Fruit fly (Drosophila melanogaster): Measurements from ENCODE around the gene Cyp4g1.

The Cyp4g1 gene

dm6 chrX:493445-494190, 24.5 kb upstream of the Cyp4g1 start, which contains the start of gene CG17896 (continued):
- peak; percentile 34 for TF ChIP-seq gfzf (GFP tag; optimal IDR thresholded peaks at IDR 0.05)
- TF ChIP-seq exex (tag; optimal IDR thresholded peaks at IDR 0.05) = peak; percentile 91
- no peak for TF ChIP-seq Scr (GFP tag; IDR thresholded peaks at IDR 0.05; ENCODE audit: partially characterized antibody)
- peak; percentile 99 for TF ChIP-seq Dip3 (GFP tag; optimal IDR thresholded peaks at IDR 0.05)
- TF ChIP-seq ac (GFP tag; optimal IDR thresholded peaks at IDR 0.05) = peak; percentile 47
- TF ChIP-seq CG15601 (tag; optimal IDR thresholded peaks at IDR 0.05) = peak; percentile 88
- TF ChIP-seq CG8290 (GFP tag; optimal IDR thresholded peaks at IDR 0.05) = peak; percentile 81
- TF ChIP-seq CG8290 (tag; optimal IDR thresholded peaks at IDR 0.05) = peak in 1 of 2 experiments; percentile 100
- TF ChIP-seq chm (GFP tag; IDR thresholded peaks at IDR 0.05) = peak; percentile 96
- TF ChIP-seq CG2116 (GFP tag; optimal IDR thresholded peaks at IDR 0.05) = peak; percentile 75
- peak; percentile 82 for TF ChIP-seq sim (GFP tag; IDR thresholded peaks at IDR 0.05)
- TF ChIP-seq CG7271 (tag; optimal IDR thresholded peaks at IDR 0.05) = peak; percentile 67
- TF ChIP-seq CG1647 (GFP tag; optimal IDR thresholded peaks at IDR 0.05) = peak; percentile 98
- no peak for TF ChIP-seq CG2129 (GFP tag; IDR thresholded peaks at IDR 0.05; ENCODE audit: partially characterized antibody)
- peak; percentile 35 to 67 for TF ChIP-seq insv (GFP tag; optimal IDR thresholded peaks at IDR 0.05)
- peak; percentile 85 for TF ChIP-seq CG3995 (GFP tag; optimal IDR thresholded peaks at IDR 0.05)
- peak; percentile 99 for TF ChIP-seq CG7839 (tag; optimal IDR thresholded peaks at IDR 0.05)
- peak; percentile 92 for TF ChIP-seq CG31441 (GFP tag; IDR thresholded peaks at IDR 0.05)
- TF ChIP-seq CoRest (tag; optimal IDR thresholded peaks at IDR 0.05) = peak; percentile 98
- peak; percentile 83 for TF ChIP-seq CG7928 (GFP tag; optimal IDR thresholded peaks at IDR 0.05)
- TF ChIP-seq cad (GFP tag; optimal IDR thresholded peaks at IDR 0.05) = no peak
- peak; percentile 99 for TF ChIP-seq CG11085 (GFP tag; IDR thresholded peaks at IDR 0.05)
- peak; percentile 76 for TF ChIP-seq TFAM (GFP tag; optimal IDR thresholded peaks at IDR 0.05)
- peak; percentile 96 for TF ChIP-seq Atf3 (GFP tag; optimal IDR thresholded peaks at IDR 0.05)
- peak; percentile 93 for TF ChIP-seq Ets97D (GFP tag; optimal IDR thresholded peaks at IDR 0.05)
- no peak for TF ChIP-seq ato (GFP tag; IDR thresholded peaks at IDR 0.05; ENCODE audit: partially characterized antibody)
- peak; percentile 98 for TF ChIP-seq luna (GFP tag; optimal IDR thresholded peaks at IDR 0.05)
- peak; percentile 98 for TF ChIP-seq CG1603 (tag; optimal IDR thresholded peaks at IDR 0.05)
- no peak for TF ChIP-seq CG6791 (GFP tag; IDR thresholded peaks at IDR 0.05; ENCODE audit: partially characterized antibody)
- TF ChIP-seq CG2202 (tag; optimal IDR thresholded peaks at IDR 0.05) = peak; percentile 79
- peak; percentile 97 for TF ChIP-seq CG10654 (GFP tag; optimal IDR thresholded peaks at IDR 0.05)
- TF ChIP-seq CG18619 (GFP tag; optimal IDR thresholded peaks at IDR 0.05) = peak; percentile 97
- TF ChIP-seq sens (GFP tag) = peak; percentile 99
- peak; percentile 72 for TF ChIP-seq trem (tag; optimal IDR thresholded peaks at IDR 0.05)
- peak; percentile 98 for TF ChIP-seq ERR (GFP tag; optimal IDR thresholded peaks at IDR 0.05)
- peak; percentile 98 for TF ChIP-seq Chrac-16 (GFP tag; optimal IDR thresholded peaks at IDR 0.05)
- peak; percentile 98 for TF ChIP-seq Abd-B (GFP tag; optimal IDR thresholded peaks at IDR 0.05)
- no peak for TF ChIP-seq bbx (GFP tag; IDR thresholded peaks at IDR 0.05; ENCODE audit: partially characterized antibody)
- peak; percentile 97 for TF ChIP-seq dmrt99B (tag; optimal IDR thresholded peaks at IDR 0.05)
- peak; percentile 98 for TF ChIP-seq CG10366 (GFP tag; IDR thresholded peaks at IDR 0.05)
- TF ChIP-seq pita (GFP tag; optimal IDR thresholded peaks at IDR 0.05) = no peak
- TF ChIP-seq CG7963 (GFP tag; IDR thresholded peaks at IDR 0.05; ENCODE audit: partially characterized antibody) = no peak
- TF ChIP-seq Asciz (GFP tag; optimal IDR thresholded peaks at IDR 0.05) = peak; percentile 88
- no peak for TF ChIP-seq CG15479 (GFP tag; optimal IDR thresholded peaks at IDR 0.05)
- TF ChIP-seq oc (tag; optimal IDR thresholded peaks at IDR 0.05) = peak; percentile 95
- TF ChIP-seq Hr51 (GFP tag; optimal IDR thresholded peaks at IDR 0.05) = peak; percentile 96 to 98
- peak; percentile 91 for TF ChIP-seq zen (tag; optimal IDR thresholded peaks at IDR 0.05)
- TF ChIP-seq chinmo (GFP tag; IDR thresholded peaks at IDR 0.05; ENCODE audit: partially characterized antibody) = 0 out of 4 replicates have a peak, but pooled peaks have one; percentile 62
